Fruit fly (Drosophila melanogaster): Measurements from ENCODE around the gene CG16820.
A peak's percentile ranks its signal among the peaks of the same experiment; 100 is the strongest.

Gene CG16820

DNA sequence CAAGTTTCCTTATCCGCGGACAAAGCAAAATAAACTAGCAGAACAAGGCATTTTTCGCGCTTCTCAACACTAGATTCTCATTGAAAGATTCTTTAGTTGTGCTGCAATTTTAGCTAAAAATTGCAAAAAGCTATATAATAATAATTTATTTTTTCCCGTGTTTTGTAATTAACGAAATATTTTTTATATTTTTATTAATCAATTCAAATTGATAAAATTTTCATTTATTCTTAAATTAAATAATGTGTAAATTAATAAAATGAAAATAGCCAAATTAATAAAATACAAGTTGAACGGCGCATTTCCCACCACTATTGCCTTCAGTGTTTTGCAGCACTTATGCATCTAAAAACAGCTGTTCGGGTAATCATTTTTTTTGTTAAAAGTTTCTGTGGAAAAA, 40.4 kb downstream of the CG16820 start, which contains the start of the genes Drep4 and Uvrag (continued):
- TF ChIP-seq Doc3 (GFP tag; IDR thresholded peaks at IDR 0.05; ENCODE audit: partially characterized antibody): no peak
- TF ChIP-seq CG1233 (GFP tag; optimal IDR thresholded peaks at IDR 0.05): peak; percentile 39
- TF ChIP-seq CG10654 (GFP tag; optimal IDR thresholded peaks at IDR 0.05): peak; percentile 30
- TF ChIP-seq CG16863 (GFP tag; optimal IDR thresholded peaks at IDR 0.05): no peak
- TF ChIP-seq shn (GFP tag; optimal IDR thresholded peaks at IDR 0.05): no peak
- peak; percentile 7 for TF ChIP-seq Ets97D (GFP tag; optimal IDR thresholded peaks at IDR 0.05)
- TF ChIP-seq bowl (GFP tag; IDR thresholded peaks at IDR 0.05): no peak
- no peak for TF ChIP-seq pros (GFP tag; optimal IDR thresholded peaks at IDR 0.05)
- TF ChIP-seq Trl (optimal IDR thresholded peaks at IDR 0.05): no peak
- no peak for TF ChIP-seq Trl (GFP tag; optimal IDR thresholded peaks at IDR 0.05)
- TF ChIP-seq CG4617 (GFP tag; optimal IDR thresholded peaks at IDR 0.05; ENCODE audit: borderline replicate concordance): peak; percentile 49
- TF ChIP-seq CG10274 (GFP tag; optimal IDR thresholded peaks at IDR 0.05): no peak
- TF ChIP-seq CG11695 (GFP tag; IDR thresholded peaks at IDR 0.05): no peak
- no peak for TF ChIP-seq CG12391 (tag; optimal IDR thresholded peaks at IDR 0.05)
- peak; percentile 66 for TF ChIP-seq CG13296 (GFP tag; optimal IDR thresholded peaks at IDR 0.05)
- TF ChIP-seq CG30020 (tag; optimal IDR thresholded peaks at IDR 0.05): no peak
- peak; percentile 48 for TF ChIP-seq fd96Cb (tag; optimal IDR thresholded peaks at IDR 0.05)
- peak; percentile 52 for TF ChIP-seq Fer3 (tag; optimal IDR thresholded peaks at IDR 0.05)
- TF ChIP-seq CG15073 (GFP tag; optimal IDR thresholded peaks at IDR 0.05): no peak
- TF ChIP-seq al (GFP tag; IDR thresholded peaks at IDR 0.05): peak; percentile 68
- peak; percentile 36 for TF ChIP-seq scrt (GFP tag; optimal IDR thresholded peaks at IDR 0.05)
- no peak for TF ChIP-seq pum (GFP tag; optimal IDR thresholded peaks at IDR 0.05)
- TF ChIP-seq CG18011 (GFP tag; optimal IDR thresholded peaks at IDR 0.05): no peak
- no peak for TF ChIP-seq Sin3A (optimal IDR thresholded peaks at IDR 0.05)
- no peak for TF ChIP-seq CG6813 (GFP tag; optimal IDR thresholded peaks at IDR 0.05)
- no peak for TF ChIP-seq twi (tag; optimal IDR thresholded peaks at IDR 0.05)
- no peak; the same call in none of the 2 replicates for TF ChIP-seq Ptx1 (GFP tag; IDR thresholded peaks at IDR 0.05)
- TF ChIP-seq kay (GFP tag; optimal IDR thresholded peaks at IDR 0.05): peak; percentile 40
- no peak for TF ChIP-seq CG17186 (GFP tag; optimal IDR thresholded peaks at IDR 0.05)
- no peak for TF ChIP-seq CkIIα-i1 (GFP tag; IDR thresholded peaks at IDR 0.05)
- peak; percentile 33 for TF ChIP-seq Dip3 (GFP tag; optimal IDR thresholded peaks at IDR 0.05)
- peak; percentile 17 for TF ChIP-seq CG11723 (GFP tag; optimal IDR thresholded peaks at IDR 0.05)
- peak; percentile 50 for TF ChIP-seq CG8388 (GFP tag; optimal IDR thresholded peaks at IDR 0.05)
- no peak for TF ChIP-seq Stat92E (GFP tag; optimal IDR thresholded peaks at IDR 0.05)
- TF ChIP-seq Asciz (GFP tag; optimal IDR thresholded peaks at IDR 0.05): no peak
- TF ChIP-seq crp (GFP tag; optimal IDR thresholded peaks at IDR 0.05): peak; percentile 68 to 91
- no peak for TF ChIP-seq CG31388 (GFP tag; optimal IDR thresholded peaks at IDR 0.05)
- peak; percentile 62 for TF ChIP-seq Chrac-16 (GFP tag; optimal IDR thresholded peaks at IDR 0.05)
- no peak for TF ChIP-seq zen2 (GFP tag; IDR thresholded peaks at IDR 0.05; ENCODE audit: partially characterized antibody)
- TF ChIP-seq Dll (GFP tag; IDR thresholded peaks at IDR 0.05; ENCODE audit: partially characterized antibody): no peak
- no peak for TF ChIP-seq mirr (GFP tag; optimal IDR thresholded peaks at IDR 0.05)
- no peak for TF ChIP-seq CG11398 (GFP tag; optimal IDR thresholded peaks at IDR 0.05)
- no peak for TF ChIP-seq usp (GFP tag; optimal IDR thresholded peaks at IDR 0.05)
- no peak for TF ChIP-seq cg (GFP tag; optimal IDR thresholded peaks at IDR 0.05)
- TF ChIP-seq mld (GFP tag; IDR thresholded peaks at IDR 0.05; ENCODE audit: partially characterized antibody): no peak
- TF ChIP-seq CG34376 (GFP tag; optimal IDR thresholded peaks at IDR 0.05): no peak
- TF ChIP-seq CG15269 (tag; optimal IDR thresholded peaks at IDR 0.05): no peak
- TF ChIP-seq CG34224 (GFP tag; IDR thresholded peaks at IDR 0.05; ENCODE audit: partially characterized antibody): no peak
- TF ChIP-seq CG1603 (tag; optimal IDR thresholded peaks at IDR 0.05): no peak
- TF ChIP-seq sd (tag; optimal IDR thresholded peaks at IDR 0.05): no peak

Data from whole organism, embryonic.